Worm (Caenorhabditis elegans): ENCODE results near the gene unc-34.

ce11 chrV:983120-983519, 614 bp downstream of the unc-34 start:
- no peak for TF ChIP-seq ama-1 (optimal IDR thresholded peaks at IDR 0.05)
- no peak for TF ChIP-seq hmg-4 (GFP tag; optimal IDR thresholded peaks at IDR 0.05)

Measured in whole organism, early embryonic.